Fruit fly (Drosophila melanogaster) whole organism, embryonic: ENCODE measurements around the gene ttm3.

Source experiments
- Aef1 ChIP-seq: fragments of 200-800 bp; sonication (Bioruptor generic); IDR thresholded peaks from 3 replicates; pipeline ENCODE4 v1.3.6; 2022; ENCODE audit warnings: missing biosample characterization, missing genetic modification characterization
- Awh ChIP-seq: fragments of 200-800 bp; sonication (Bioruptor generic); IDR thresholded peaks from 2 replicates; pipeline ENCODE4, ENCODE4 v1.3.6; 2022; ENCODE audit warnings: missing biosample characterization, missing genetic modification characterization
- CG11695 ChIP-seq: fragments of 200-800 bp; sonication (Bioruptor generic); IDR thresholded peaks from 3 replicates; pipeline ENCODE4 v1.3.6; 2022; ENCODE audit warnings: missing biosample characterization, missing genetic modification characterization
- CG11696 ChIP-seq: fragments of 200-800 bp; sonication (Bioruptor generic); IDR thresholded peaks from 2 replicates; pipeline ENCODE4 v1.3.6; 2022; ENCODE audit warnings: missing biosample characterization, missing genetic modification characterization
- CG12219 ChIP-seq: fragments of 200-800 bp; sonication (Bioruptor generic); optimal IDR thresholded peaks from 3 replicates; lab custom pipeline; 2018; ENCODE audit warnings: missing biosample characterization, mild to moderate bottlenecking, missing genetic modification characterization
- CG12299 ChIP-seq: fragments of 200-800 bp; sonication (Bioruptor generic); optimal IDR thresholded peaks from 2 replicates; lab custom pipeline; 2018; ENCODE audit warnings: missing biosample characterization, mild to moderate bottlenecking, missing genetic modification characterization
- CG13123 ChIP-seq: fragments of 200-800 bp; sonication (Bioruptor generic); optimal IDR thresholded peaks from 2 replicates; lab custom pipeline; 2016; ENCODE audit warnings: missing biosample characterization, missing genetic modification characterization
- CG14050 ChIP-seq: fragments of 200-800 bp; sonication (Bioruptor generic); IDR thresholded peaks from 3 replicates; pipeline ENCODE4 v1.3.6; 2022; ENCODE audit warnings: missing biosample characterization, missing genetic modification characterization
- CG1529 ChIP-seq: fragments of 200-800 bp; sonication (Bioruptor generic); optimal IDR thresholded peaks from 3 replicates; lab custom pipeline; 2018; ENCODE audit warnings: missing biosample characterization, missing genetic modification characterization
- CG16813 ChIP-seq: fragments of 200-800 bp; sonication (Bioruptor generic); IDR thresholded peaks from 3 replicates; pipeline ENCODE4 v1.3.6; 2022; ENCODE audit warnings: missing biosample characterization, missing genetic modification characterization; ENCODE audit not compliant: partially characterized antibody
- CG17328 ChIP-seq: fragments of 200-800 bp; sonication (Bioruptor generic); IDR thresholded peaks from 2 replicates; pipeline ENCODE4 v1.3.6; 2022; ENCODE audit warnings: missing biosample characterization, missing genetic modification characterization
- CG17802 ChIP-seq: fragments of 200-800 bp; sonication (Bioruptor generic); optimal IDR thresholded peaks from 2 replicates; lab custom pipeline; 2018; ENCODE audit warnings: missing biosample characterization, mild to moderate bottlenecking, missing genetic modification characterization, moderate library complexity
- CG2889 ChIP-seq: fragments of 200-800 bp; sonication (Bioruptor generic); IDR thresholded peaks from 3 replicates; pipeline ENCODE4 v1.3.6; 2022; ENCODE audit warnings: missing biosample characterization, missing genetic modification characterization
- CG3163 ChIP-seq: fragments of 200-800 bp; sonication (Bioruptor generic); optimal IDR thresholded peaks from 3 replicates; lab custom pipeline; 2016; ENCODE audit warnings: missing biosample characterization, missing genetic modification characterization
- CG3847 ChIP-seq: fragments of 200-800 bp; sonication (Bioruptor generic); IDR thresholded peaks from 2 replicates; pipeline ENCODE4 v1.3.6; 2022; ENCODE audit warnings: missing biosample characterization, missing genetic modification characterization
- CG43689 ChIP-seq: fragments of 200-800 bp; sonication (Bioruptor generic); IDR thresholded peaks from 2 replicates; pipeline ENCODE4 v1.3.6; 2022; ENCODE audit warnings: missing biosample characterization, missing genetic modification characterization
- CG4617 ChIP-seq: fragments of 200-800 bp; sonication (Bioruptor generic); optimal IDR thresholded peaks from 3 replicates; lab custom pipeline; 2016; ENCODE audit warnings: missing biosample characterization, missing genetic modification characterization, borderline replicate concordance
- CG4707 ChIP-seq: fragments of 200-800 bp; sonication (Bioruptor generic); optimal IDR thresholded peaks from 2 replicates; lab custom pipeline; 2018; ENCODE audit warnings: missing biosample characterization, mild to moderate bottlenecking, missing genetic modification characterization, moderate library complexity
- CG5180 ChIP-seq: fragments of 200-800 bp; sonication (Bioruptor generic); optimal IDR thresholded peaks from 3 replicates; lab custom pipeline; 2017; ENCODE audit warnings: missing biosample characterization, missing genetic modification characterization, mild to moderate bottlenecking, moderate library complexity, missing genetic modification reagents
- CTCF ChIP-seq: fragments of 200-800 bp; sonication (Bioruptor generic); optimal IDR thresholded peaks from 2 replicates; lab custom pipeline; 2017; ENCODE audit warnings: missing biosample characterization, mild to moderate bottlenecking, missing genetic modification characterization, moderate library complexity
- Camta ChIP-seq: fragments of 200-800 bp; sonication (Bioruptor generic); optimal IDR thresholded peaks from 2 replicates; lab custom pipeline; 2016; ENCODE audit warnings: missing biosample characterization, missing genetic modification characterization
- Dfd ChIP-seq, 2 experiments: fragments of >200 bp; optimal IDR thresholded peaks; 2 replicates each; lab custom pipeline; 2017; ENCODE audit warnings: missing biosample characterization in 2 of 2, missing genetic modification characterization in 2 of 2
- Eip74EF ChIP-seq, 2 experiments: fragments of 200-800 bp in 1 of 2; fragments of >200 bp in 1 of 2; sonication (Bioruptor generic) in 1 of 2; optimal IDR thresholded peaks; 2 replicates each; lab custom pipeline; 2017 to 2019; ENCODE audit warnings: missing biosample characterization in 2 of 2, missing genetic modification characterization in 2 of 2, mild to moderate bottlenecking in 1 of 2, moderate library complexity in 1 of 2
- Fer3 ChIP-seq: fragments of 200-800 bp; sonication (Bioruptor generic); optimal IDR thresholded peaks from 2 replicates; lab custom pipeline; 2018; ENCODE audit warnings: missing biosample characterization, mild to moderate bottlenecking, missing genetic modification characterization, moderate library complexity
- Hsf ChIP-seq: fragments of 200-800 bp; sonication (Bioruptor generic); optimal IDR thresholded peaks from 3 replicates; lab custom pipeline; 2016; ENCODE audit warnings: missing biosample characterization, missing genetic modification characterization
- Lim3 ChIP-seq: fragments of 200-800 bp; sonication (Bioruptor generic); IDR thresholded peaks from 2 replicates; pipeline ENCODE4 v1.3.6; 2022; ENCODE audit warnings: missing biosample characterization, missing genetic modification characterization
- NC2β ChIP-seq: fragments of 200-800 bp; sonication (Bioruptor generic); optimal IDR thresholded peaks from 2 replicates; lab custom pipeline; 2016; ENCODE audit warnings: missing biosample characterization, missing genetic modification characterization
- Nf-YB ChIP-seq: fragments of 200-800 bp; sonication (Bioruptor generic); optimal IDR thresholded peaks from 3 replicates; lab custom pipeline; 2019; ENCODE audit warnings: missing biosample characterization, mild to moderate bottlenecking, missing genetic modification characterization, moderate library complexity
- NfI ChIP-seq: fragments of 200-800 bp; sonication (Bioruptor generic); optimal IDR thresholded peaks from 3 replicates; lab custom pipeline; 2018; ENCODE audit warnings: missing biosample characterization, mild to moderate bottlenecking, missing genetic modification characterization, moderate library complexity
- abd-A ChIP-seq: fragments of 200-800 bp; sonication (Bioruptor generic); optimal IDR thresholded peaks from 3 replicates; lab custom pipeline; 2019; ENCODE audit warnings: missing biosample characterization, mild to moderate bottlenecking, missing genetic modification characterization, moderate library complexity
- amos ChIP-seq: fragments of 200-800 bp; sonication (Bioruptor generic); IDR thresholded peaks from 2 replicates; pipeline ENCODE4 v1.3.6; 2022; ENCODE audit warnings: missing biosample characterization, missing genetic modification characterization; ENCODE audit not compliant: partially characterized antibody
- ato ChIP-seq: fragments of 200-800 bp; sonication (Bioruptor generic); IDR thresholded peaks from 2 replicates; pipeline ENCODE4 v1.3.6; 2022; ENCODE audit warnings: missing biosample characterization, missing genetic modification characterization; ENCODE audit not compliant: partially characterized antibody
- cato ChIP-seq: fragments of 200-800 bp; sonication (Bioruptor generic); optimal IDR thresholded peaks from 2 replicates; lab custom pipeline; 2016; ENCODE audit warnings: missing biosample characterization, missing genetic modification characterization, borderline replicate concordance
- chif ChIP-seq, 2 experiments: fragments of 200-800 bp; sonication (Bioruptor generic); optimal IDR thresholded peaks; 3 replicates each; lab custom pipeline; 2016; ENCODE audit warnings: missing biosample characterization in 2 of 2, missing genetic modification characterization in 2 of 2
- crc ChIP-seq: fragments of 200-800 bp; sonication (Bioruptor generic); optimal IDR thresholded peaks from 2 replicates; lab custom pipeline; 2016; ENCODE audit warnings: missing biosample characterization, missing genetic modification characterization
- dati ChIP-seq: fragments of 200-800 bp; sonication (Bioruptor generic); IDR thresholded peaks from 2 replicates; pipeline ENCODE4 v1.3.6; 2022; ENCODE audit warnings: missing biosample characterization, missing genetic modification characterization
- dpn ChIP-seq, 2 experiments: fragments of 200-800 bp; sonication (Bioruptor generic); optimal IDR thresholded peaks; 3 replicates each; lab custom pipeline; 2016; ENCODE audit warnings: missing biosample characterization in 2 of 2, missing genetic modification characterization in 2 of 2
- gro ChIP-seq: fragments of 200-800 bp; sonication (Bioruptor generic); optimal IDR thresholded peaks from 2 replicates; lab custom pipeline; 2016; ENCODE audit warnings: missing biosample characterization, missing genetic modification characterization
- hb ChIP-seq: fragments of 200-800 bp; sonication (Bioruptor generic); IDR thresholded peaks from 3 replicates; pipeline ENCODE4 v1.3.6; 2022; ENCODE audit warnings: missing biosample characterization, missing genetic modification characterization; ENCODE audit not compliant: partially characterized antibody
- hbn ChIP-seq: fragments of 200-800 bp; sonication (Bioruptor generic); IDR thresholded peaks from 2 replicates; pipeline ENCODE4 v1.3.6; 2022; ENCODE audit warnings: missing biosample characterization, missing genetic modification characterization; ENCODE audit not compliant: partially characterized antibody
- insv ChIP-seq, 2 experiments: fragments of 200-800 bp; sonication (Bioruptor generic); optimal IDR thresholded peaks; 3 replicates each; lab custom pipeline; 2016 to 2018; ENCODE audit warnings: missing biosample characterization in 2 of 2, missing genetic modification characterization in 2 of 2
- inv ChIP-seq: fragments of 200-800 bp; sonication (Bioruptor generic); IDR thresholded peaks from 2 replicates; pipeline ENCODE4 v1.3.6; 2022; ENCODE audit warnings: missing biosample characterization, missing genetic modification characterization; ENCODE audit not compliant: partially characterized antibody
- kni ChIP-seq: fragments of 200-800 bp; sonication (Bioruptor generic); optimal IDR thresholded peaks from 3 replicates; lab custom pipeline; 2017; ENCODE audit warnings: mild to moderate bottlenecking, missing biosample characterization, missing genetic modification reagents, missing genetic modification characterization
- nerfin-1 ChIP-seq: fragments of 200-800 bp; sonication (Bioruptor generic); optimal IDR thresholded peaks from 3 replicates; lab custom pipeline; 2019; ENCODE audit warnings: missing biosample characterization, mild to moderate bottlenecking, missing genetic modification characterization, moderate library complexity
- nerfin-2 ChIP-seq: fragments of 200-800 bp; sonication (Bioruptor generic); IDR thresholded peaks from 2 replicates; pipeline ENCODE4 v1.3.6; 2022; ENCODE audit warnings: missing biosample characterization, missing genetic modification characterization; ENCODE audit not compliant: partially characterized antibody
- pfk ChIP-seq: fragments of 200-800 bp; sonication (Bioruptor generic); optimal IDR thresholded peaks from 2 replicates; lab custom pipeline; 2018; ENCODE audit warnings: missing biosample characterization, mild to moderate bottlenecking, missing genetic modification characterization, moderate library complexity
- salm ChIP-seq: fragments of 200-800 bp; sonication (Bioruptor generic); optimal IDR thresholded peaks from 2 replicates; lab custom pipeline; 2018; ENCODE audit warnings: missing biosample characterization, mild to moderate bottlenecking, missing genetic modification characterization
- sisA ChIP-seq: fragments of 200-800 bp; sonication (Bioruptor generic); IDR thresholded peaks from 2 replicates; pipeline ENCODE4 v1.3.6; 2022; ENCODE audit warnings: missing biosample characterization, missing genetic modification characterization
- stc ChIP-seq: fragments of 200-800 bp; sonication (Bioruptor generic); IDR thresholded peaks from 2 replicates; pipeline ENCODE4 v1.3.6; 2022; ENCODE audit warnings: missing biosample characterization, missing genetic modification characterization
- vnd ChIP-seq: fragments of 200-800 bp; sonication (Bioruptor generic); IDR thresholded peaks from 3 replicates; pipeline ENCODE4 v1.3.6; 2022; ENCODE audit warnings: missing biosample characterization, missing genetic modification characterization; ENCODE audit not compliant: partially characterized antibody

ttm3 gene

DNA sequence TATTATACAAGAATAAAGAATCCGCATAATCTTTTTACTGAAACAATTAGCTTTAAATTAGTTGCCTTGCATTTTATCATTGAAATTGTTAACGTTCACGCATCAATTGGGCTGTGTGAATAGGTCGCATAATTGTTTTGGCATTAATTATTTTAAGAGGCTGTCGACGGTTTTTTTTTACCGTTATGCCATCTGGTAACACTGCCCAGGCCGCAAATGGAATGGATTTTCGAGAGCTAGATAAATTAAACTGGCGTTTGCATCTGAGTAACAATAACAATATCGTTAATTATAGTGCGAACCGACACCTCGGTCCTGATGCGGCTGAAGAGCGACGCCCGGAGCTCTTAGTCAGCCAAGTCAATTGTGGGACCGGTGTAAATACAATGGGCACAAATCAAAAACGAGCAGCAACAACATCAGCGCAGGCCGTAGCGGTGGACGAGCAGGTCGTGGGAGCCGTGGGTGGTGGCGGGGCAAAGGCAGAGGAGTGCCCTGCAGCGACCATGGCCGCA lies 42.3 kb downstream of the ttm3 start (continued):
- TF ChIP-seq pfk, result peak; percentile 8
- TF ChIP-seq kni (GFP tag; lab: Kevin White, UChicago), result no peak
- TF ChIP-seq cato (GFP tag; lab: Kevin White, UChicago), result no peak
- TF ChIP-seq Aef1 (GFP tag; lab: Robert Waterston, UW), result no peak
- no peak for TF ChIP-seq Fer3
- TF ChIP-seq CG17802 (tag; lab: Kevin White, UChicago), result peak; percentile 97
- no peak for TF ChIP-seq Camta
- no peak for TF ChIP-seq salm (tag; lab: Kevin White, UChicago)
- TF ChIP-seq Nf-YB (GFP tag; lab: Kevin White, UChicago), result no peak
- no peak for TF ChIP-seq CG12219 (GFP tag; lab: Kevin White, UChicago)
- no peak for TF ChIP-seq Lim3 (GFP tag; lab: Robert Waterston, UW)
- TF ChIP-seq CG3163, result no peak
- no peak for TF ChIP-seq NC2β (GFP tag; lab: Kevin White, UChicago)
- TF ChIP-seq CG12299 (tag; lab: Kevin White, UChicago), result no peak
- TF ChIP-seq Awh (GFP tag; lab: Robert Waterston, UW), result no peak
- TF ChIP-seq abd-A (tag; lab: Kevin White, UChicago), result no peak
- peak; percentile 29 for TF ChIP-seq Hsf (GFP tag; lab: Kevin White, UChicago)
- peak; percentile 25 for TF ChIP-seq NfI (GFP tag; lab: Kevin White, UChicago)
- TF ChIP-seq insv (GFP tag; optimal IDR thresholded peaks at IDR 0.05; lab: Kevin White, UChicago), result no peak
- TF ChIP-seq CG3847 (GFP tag; lab: Robert Waterston, UW), result no peak
- TF ChIP-seq Eip74EF (GFP tag; optimal IDR thresholded peaks at IDR 0.05; lab: Kevin White, UChicago), result peak in 1 of 2 experiments; percentile 34
- no peak for TF ChIP-seq sisA (GFP tag; lab: Robert Waterston, UW)
- TF ChIP-seq CG16813 (GFP tag; lab: Robert Waterston, UW), result no peak
- TF ChIP-seq hbn (GFP tag; lab: Robert Waterston, UW), result no peak
- TF ChIP-seq CG11696 (GFP tag; lab: Robert Waterston, UW), result no peak
- no peak for TF ChIP-seq CG13123 (GFP tag; lab: Kevin White, UChicago)
- no peak for TF ChIP-seq CG1529 (GFP tag; lab: Kevin White, UChicago)
- TF ChIP-seq CG14050 (GFP tag; lab: Robert Waterston, UW), result no peak
- TF ChIP-seq crc (GFP tag; lab: Kevin White, UChicago), result no peak
- TF ChIP-seq CG4617, result peak; percentile 71
- TF ChIP-seq stc (GFP tag; lab: Robert Waterston, UW), result no peak
- TF ChIP-seq ato (GFP tag; lab: Robert Waterston, UW), result no peak
- TF ChIP-seq CTCF, result no peak
- no peak for TF ChIP-seq vnd (GFP tag; lab: Robert Waterston, UW)
- 0 out of 2 replicates have a peak, but pooled peaks have one; percentile 24 for TF ChIP-seq amos (GFP tag; lab: Robert Waterston, UW)
- TF ChIP-seq CG4707 (GFP tag; lab: Kevin White, UChicago), result no peak
- TF ChIP-seq dpn (GFP tag; optimal IDR thresholded peaks at IDR 0.05; lab: Kevin White, UChicago), result peak; percentile 14 to 17
- no peak for TF ChIP-seq CG43689 (GFP tag; lab: Robert Waterston, UW)
- TF ChIP-seq CG11695 (GFP tag; lab: Robert Waterston, UW), result no peak
- TF ChIP-seq gro (GFP tag; lab: Kevin White, UChicago), result no peak
- TF ChIP-seq nerfin-1 (tag; lab: Kevin White, UChicago), result no peak
- no peak for TF ChIP-seq CG2889 (GFP tag; lab: Robert Waterston, UW)
- peak in 1 of 2 experiments; percentile 7 for TF ChIP-seq chif (GFP tag; optimal IDR thresholded peaks at IDR 0.05; lab: Kevin White, UChicago)
- TF ChIP-seq hb (GFP tag; lab: Robert Waterston, UW), result no peak
- TF ChIP-seq dati (GFP tag; lab: Robert Waterston, UW), result no peak
- no peak for TF ChIP-seq CG17328 (GFP tag; lab: Robert Waterston, UW)
- TF ChIP-seq nerfin-2 (GFP tag; lab: Robert Waterston, UW), result no peak
- peak in 1 of 2 experiments; percentile 59 for TF ChIP-seq Dfd (GFP tag; optimal IDR thresholded peaks at IDR 0.05; lab: Kevin White, UChicago)
- no peak for TF ChIP-seq CG5180
- no peak for TF ChIP-seq inv
